Fruit fly (Drosophila melanogaster) whole organism, embryonic: Measurements from ENCODE around the gene CG5828.

Experiments
- Abd-B ChIP-seq: fragments of 200-800 bp; sonication (Bioruptor generic); optimal IDR thresholded peaks from 2 replicates; lab custom pipeline; 2018; ENCODE audit warnings: missing biosample characterization, mild to moderate bottlenecking, missing genetic modification characterization, moderate library complexity
- Bdp1 ChIP-seq: fragments of 200-800 bp; sonication (Bioruptor generic); optimal IDR thresholded peaks from 3 replicates; lab custom pipeline; 2016; ENCODE audit warnings: missing biosample characterization, missing genetic modification characterization
- CG10147 ChIP-seq: fragments of 200-800 bp; sonication (Bioruptor generic); optimal IDR thresholded peaks from 2 replicates; lab custom pipeline; 2019; ENCODE audit warnings: missing biosample characterization, mild to moderate bottlenecking, missing genetic modification characterization, moderate library complexity
- CG10543 ChIP-seq: fragments of 200-800 bp; sonication (Bioruptor generic); optimal IDR thresholded peaks from 3 replicates; lab custom pipeline; 2017; ENCODE audit warnings: missing biosample characterization, mild to moderate bottlenecking, missing genetic modification characterization, moderate library complexity
- CG11093 ChIP-seq: fragments of 200-800 bp; sonication (Bioruptor generic); IDR thresholded peaks from 3 replicates; pipeline ENCODE4 v1.3.6; 2022; ENCODE audit warnings: missing biosample characterization, missing genetic modification characterization
- CG11504 ChIP-seq: fragments of 200-800 bp; sonication (Bioruptor generic); optimal IDR thresholded peaks from 3 replicates; lab custom pipeline; 2019; ENCODE audit warnings: missing biosample characterization, mild to moderate bottlenecking, missing genetic modification characterization, moderate library complexity
- CG12299 ChIP-seq: fragments of 200-800 bp; sonication (Bioruptor generic); optimal IDR thresholded peaks from 2 replicates; lab custom pipeline; 2018; ENCODE audit warnings: missing biosample characterization, mild to moderate bottlenecking, missing genetic modification characterization
- CG14860 ChIP-seq: fragments of 200-800 bp; sonication (Bioruptor generic); IDR thresholded peaks from 3 replicates; pipeline ENCODE4 v1.3.6; 2022; ENCODE audit warnings: missing biosample characterization, missing genetic modification characterization; ENCODE audit not compliant: partially characterized antibody
- CG16813 ChIP-seq: fragments of 200-800 bp; sonication (Bioruptor generic); IDR thresholded peaks from 3 replicates; pipeline ENCODE4 v1.3.6; 2022; ENCODE audit warnings: missing biosample characterization, missing genetic modification characterization; ENCODE audit not compliant: partially characterized antibody
- CG32767 ChIP-seq: fragments of 200-800 bp; sonication (Bioruptor generic); IDR thresholded peaks from 2 replicates; pipeline ENCODE4 v1.3.6; 2022; ENCODE audit warnings: missing biosample characterization, missing genetic modification characterization
- CG6854 ChIP-seq: fragments of 200-800 bp; sonication (Bioruptor generic); optimal IDR thresholded peaks from 3 replicates; lab custom pipeline; 2017; ENCODE audit warnings: missing biosample characterization, mild to moderate bottlenecking, missing genetic modification characterization
- CG7357 ChIP-seq: fragments of 200-800 bp; sonication (Bioruptor generic); IDR thresholded peaks from 3 replicates; pipeline ENCODE4 v1.3.6; 2022; ENCODE audit warnings: missing biosample characterization, missing genetic modification characterization
- CG7928 ChIP-seq: fragments of 200-800 bp; sonication (Bioruptor generic); optimal IDR thresholded peaks from 2 replicates; lab custom pipeline; 2017; ENCODE audit warnings: missing biosample characterization, mild to moderate bottlenecking, missing genetic modification characterization
- CG7987 ChIP-seq: fragments of 200-800 bp; sonication (Bioruptor generic); optimal IDR thresholded peaks from 2 replicates; lab custom pipeline; 2018; ENCODE audit warnings: missing biosample characterization, mild to moderate bottlenecking, missing genetic modification characterization, moderate library complexity
- CG9817 ChIP-seq: fragments of 200-800 bp; sonication (Bioruptor generic); optimal IDR thresholded peaks from 2 replicates; lab custom pipeline; 2018; ENCODE audit warnings: missing biosample characterization, mild to moderate bottlenecking, missing genetic modification characterization, moderate library complexity
- Camta ChIP-seq: fragments of 200-800 bp; sonication (Bioruptor generic); optimal IDR thresholded peaks from 2 replicates; lab custom pipeline; 2016; ENCODE audit warnings: missing biosample characterization, missing genetic modification characterization
- CkIIα-i1 ChIP-seq: fragments of 200-800 bp; sonication (Bioruptor generic); IDR thresholded peaks from 2 replicates; pipeline ENCODE4 v1.3.6; 2022; ENCODE audit warnings: missing biosample characterization, missing genetic modification characterization
- Dek ChIP-seq: fragments of 200-800 bp; sonication (Bioruptor generic); optimal IDR thresholded peaks from 3 replicates; lab custom pipeline; 2019; ENCODE audit warnings: missing biosample characterization, mild to moderate bottlenecking, missing genetic modification characterization, moderate library complexity
- Dref ChIP-seq: fragments of 200-800 bp; sonication (Bioruptor generic); IDR thresholded peaks from 2 replicates; pipeline ENCODE4 v1.3.6; 2022; ENCODE audit warnings: missing biosample characterization, missing genetic modification characterization
- Eip74EF ChIP-seq, 2 experiments: fragments of 200-800 bp in 1 of 2; fragments of >200 bp in 1 of 2; sonication (Bioruptor generic) in 1 of 2; optimal IDR thresholded peaks; 2 replicates each; lab custom pipeline; 2017 to 2019; ENCODE audit warnings: missing biosample characterization in 2 of 2, missing genetic modification characterization in 2 of 2, mild to moderate bottlenecking in 1 of 2, moderate library complexity in 1 of 2
- Gsc ChIP-seq: fragments of 200-800 bp; sonication (Bioruptor generic); IDR thresholded peaks from 2 replicates; pipeline ENCODE4 v1.3.6; 2022; ENCODE audit warnings: missing biosample characterization, missing genetic modification characterization
- H15 ChIP-seq: fragments of 200-800 bp; sonication (Bioruptor generic); IDR thresholded peaks from 3 replicates; pipeline ENCODE4 v1.3.6; 2022; ENCODE audit warnings: missing biosample characterization, missing genetic modification characterization
- HHEX ChIP-seq: fragments of 200-800 bp; sonication (Bioruptor generic); optimal IDR thresholded peaks from 3 replicates; lab custom pipeline; 2017; ENCODE audit warnings: missing biosample characterization, mild to moderate bottlenecking, missing genetic modification characterization, missing genetic modification reagents
- HmgZ ChIP-seq: fragments of 200-800 bp; sonication (Bioruptor generic); optimal IDR thresholded peaks from 2 replicates; lab custom pipeline; 2018; ENCODE audit warnings: missing biosample characterization, mild to moderate bottlenecking, missing genetic modification characterization
- Hmx ChIP-seq: fragments of 200-800 bp; sonication (Bioruptor generic); optimal IDR thresholded peaks from 2 replicates; lab custom pipeline; 2016; ENCODE audit warnings: missing biosample characterization, missing genetic modification characterization
- MESR4 ChIP-seq: fragments of 200-800 bp; sonication (Bioruptor generic); optimal IDR thresholded peaks from 2 replicates; lab custom pipeline; 2018; ENCODE audit warnings: missing biosample characterization, mild to moderate bottlenecking, missing genetic modification characterization, moderate library complexity
- Meics ChIP-seq: fragments of 200-800 bp; sonication (Bioruptor generic); optimal IDR thresholded peaks from 2 replicates; lab custom pipeline; 2017; ENCODE audit warnings: missing biosample characterization, mild to moderate bottlenecking, missing genetic modification characterization
- NfI ChIP-seq: fragments of 200-800 bp; sonication (Bioruptor generic); optimal IDR thresholded peaks from 3 replicates; lab custom pipeline; 2018; ENCODE audit warnings: missing biosample characterization, mild to moderate bottlenecking, missing genetic modification characterization, moderate library complexity
- PHDP ChIP-seq: fragments of 200-800 bp; sonication (Bioruptor generic); optimal IDR thresholded peaks from 3 replicates; lab custom pipeline; 2018; ENCODE audit warnings: missing biosample characterization, mild to moderate bottlenecking, missing genetic modification characterization, moderate library complexity
- Spps ChIP-seq: fragments of 200-800 bp; sonication (Bioruptor generic); optimal IDR thresholded peaks from 2 replicates; lab custom pipeline; 2018; ENCODE audit warnings: missing biosample characterization, mild to moderate bottlenecking, missing genetic modification characterization
- ab ChIP-seq: fragments of 200-800 bp; sonication (Bioruptor generic); optimal IDR thresholded peaks from 2 replicates; lab custom pipeline; 2016; ENCODE audit warnings: missing biosample characterization, missing genetic modification characterization
- amos ChIP-seq: fragments of 200-800 bp; sonication (Bioruptor generic); IDR thresholded peaks from 2 replicates; pipeline ENCODE4 v1.3.6; 2022; ENCODE audit warnings: missing biosample characterization, missing genetic modification characterization; ENCODE audit not compliant: partially characterized antibody
- corto ChIP-seq: fragments of 200-800 bp; sonication (Bioruptor generic); optimal IDR thresholded peaks from 2 replicates; lab custom pipeline; 2016; ENCODE audit warnings: missing biosample characterization, mild to moderate bottlenecking, missing genetic modification characterization, moderate library complexity
- crc ChIP-seq: fragments of 200-800 bp; sonication (Bioruptor generic); optimal IDR thresholded peaks from 2 replicates; lab custom pipeline; 2016; ENCODE audit warnings: missing biosample characterization, missing genetic modification characterization
- croc ChIP-seq: fragments of 200-800 bp; sonication (Bioruptor generic); conservative IDR thresholded peaks from 3 replicates; pipeline ENCODE4 v1.3.6; 2022; ENCODE audit warnings: missing biosample characterization, missing genetic modification characterization
- dm ChIP-seq: fragments of 200-800 bp; sonication (Bioruptor generic); optimal IDR thresholded peaks from 3 replicates; lab custom pipeline; 2016; ENCODE audit warnings: missing biosample characterization, missing genetic modification characterization
- dmrt11E ChIP-seq: fragments of 200-800 bp; sonication (Bioruptor generic); optimal IDR thresholded peaks from 3 replicates; lab custom pipeline; 2018; ENCODE audit warnings: missing biosample characterization, mild to moderate bottlenecking, missing genetic modification characterization, moderate library complexity
- grau ChIP-seq: fragments of 200-800 bp; optimal IDR thresholded peaks from 3 replicates; lab custom pipeline; 2019; ENCODE audit warnings: missing biosample characterization, mild to moderate bottlenecking, missing genetic modification characterization, moderate library complexity
- oc ChIP-seq: fragments of 200-800 bp; sonication (Bioruptor generic); optimal IDR thresholded peaks from 2 replicates; lab custom pipeline; 2018; ENCODE audit warnings: missing biosample characterization, mild to moderate bottlenecking, missing genetic modification characterization, moderate library complexity
- peb ChIP-seq: fragments of 200-800 bp; sonication (Bioruptor generic); IDR thresholded peaks from 2 replicates; pipeline ENCODE4 v1.3.6; 2022; ENCODE audit warnings: missing biosample characterization, missing genetic modification characterization
- phol ChIP-seq: fragments of 200-800 bp; sonication (Bioruptor generic); optimal IDR thresholded peaks from 3 replicates; lab custom pipeline; 2018; ENCODE audit warnings: missing biosample characterization, mild to moderate bottlenecking, missing genetic modification characterization, moderate library complexity
- repo ChIP-seq: fragments of 200-800 bp; sonication (Bioruptor generic); optimal IDR thresholded peaks from 2 replicates; lab custom pipeline; 2016; ENCODE audit warnings: missing biosample characterization, missing genetic modification characterization
- rib ChIP-seq: fragments of 200-800 bp; sonication (Bioruptor generic); IDR thresholded peaks from 2 replicates; pipeline ENCODE4 v1.3.6; 2022; ENCODE audit warnings: missing biosample characterization, missing genetic modification characterization
- sim ChIP-seq: fragments of 200-800 bp; sonication (Bioruptor generic); IDR thresholded peaks from 2 replicates; pipeline ENCODE4 v1.3.6; 2022; ENCODE audit warnings: missing biosample characterization, missing genetic modification characterization
- twi ChIP-seq: fragments of 200-800 bp; optimal IDR thresholded peaks from 2 replicates; lab custom pipeline; 2019; ENCODE audit warnings: missing biosample characterization, mild to moderate bottlenecking, missing genetic modification characterization, moderate library complexity
- wdn ChIP-seq: fragments of 200-800 bp; sonication (Bioruptor generic); IDR thresholded peaks from 2 replicates; pipeline ENCODE4 v1.3.6; 2022; ENCODE audit warnings: missing biosample characterization, missing genetic modification characterization
- zen ChIP-seq: fragments of 200-800 bp; sonication (Bioruptor generic); optimal IDR thresholded peaks from 3 replicates; lab custom pipeline; 2018; ENCODE audit warnings: missing biosample characterization, mild to moderate bottlenecking, missing genetic modification characterization, moderate library complexity
- zf30C ChIP-seq: fragments of 200-800 bp; sonication (Bioruptor generic); optimal IDR thresholded peaks from 3 replicates; lab custom pipeline; 2018; ENCODE audit warnings: missing biosample characterization, mild to moderate bottlenecking, missing genetic modification characterization

Gene CG5828

dm6 chr2L:5086905-5087522 lies 6.8 kb upstream of the CG5828 start:
- TF ChIP-seq Spps (tag; lab: Kevin White, UChicago) (peak; percentile 2), zf30C (GFP tag; lab: Kevin White, UChicago) (no peak), crc (peak; percentile 43), phol (peak; percentile 82), dm (GFP tag; lab: Kevin White, UChicago) (peak; percentile 21), CG14860 (GFP tag; lab: Robert Waterston, UW) (no peak), Dek (tag; lab: Kevin White, UChicago) (peak; percentile 61), wdn (GFP tag; lab: Robert Waterston, UW) (no peak), H15 (GFP tag; lab: Robert Waterston, UW) (peak; percentile 56; the same call in 2 of the 3 replicates), corto (GFP tag; lab: Kevin White, UChicago) (peak; percentile 54), Meics (GFP tag; lab: Kevin White, UChicago) (peak; percentile 83), peb (GFP tag; lab: Robert Waterston, UW) (no peak), CG16813 (GFP tag; lab: Robert Waterston, UW) (no peak), Hmx (no peak), CkIIα-i1 (GFP tag; lab: Robert Waterston, UW) (no peak), CG7987 (GFP tag; lab: Kevin White, UChicago) (peak; percentile 54), Gsc (no peak), PHDP (tag; lab: Kevin White, UChicago) (peak; percentile 85), NfI (GFP tag; lab: Kevin White, UChicago) (peak; percentile 79), sim (GFP tag; lab: Robert Waterston, UW) (no peak; the same call in 1 of the 2 replicates), CG12299 (peak; percentile 70), CG7928 (GFP tag; lab: Kevin White, UChicago) (peak; percentile 8), Abd-B (peak; percentile 61), CG32767 (GFP tag; lab: Robert Waterston, UW) (peak; percentile 62), CG9817 (tag; lab: Kevin White, UChicago) (peak; percentile 61), HHEX (GFP tag; lab: Kevin White, UChicago) (peak; percentile 76), Eip74EF (GFP tag; optimal IDR thresholded peaks at IDR 0.05; lab: Kevin White, UChicago) (peak in 1 of 2 experiments; percentile 87), CG7357 (GFP tag; lab: Robert Waterston, UW) (peak; percentile 23; the same call in 1 of the 3 replicates), CG10147 (peak; percentile 77), zen (peak; percentile 58), amos (GFP tag; lab: Robert Waterston, UW) (no peak), ab (peak; percentile 32), Bdp1 (GFP tag; lab: Kevin White, UChicago) (peak; percentile 46), CG10543 (peak; percentile 57), MESR4 (no peak), croc (peak; percentile 20; the same call in 1 of the 3 replicates), CG6854 (peak; percentile 79), grau (tag; lab: Kevin White, UChicago) (peak; percentile 84), CG11504 (tag; lab: Kevin White, UChicago) (peak; percentile 90), dmrt11E (tag; lab: Kevin White, UChicago) (peak; percentile 62), oc (peak; percentile 50), CG11093 (GFP tag; lab: Robert Waterston, UW) (0 out of 3 replicates have a peak, but pooled peaks have one; percentile 25), HmgZ (tag; lab: Kevin White, UChicago) (peak; percentile 66), rib (GFP tag; lab: Robert Waterston, UW) (0 out of 2 replicates have a peak, but pooled peaks have one; percentile 33), twi (tag; lab: Kevin White, UChicago) (peak; percentile 53), Dref (GFP tag; lab: Robert Waterston, UW) (no peak), repo (GFP tag; lab: Kevin White, UChicago) (peak; percentile 54), Camta (GFP tag; lab: Kevin White, UChicago) (peak; percentile 55)
